Fruit fly (Drosophila melanogaster) whole organism, embryonic: ENCODE results near the gene Gmppb.

Source experiments
- Bdp1 ChIP-seq: fragments of 200-800 bp; sonication (Bioruptor generic); optimal IDR thresholded peaks from 3 replicates; lab custom pipeline; 2016; ENCODE audit warnings: missing biosample characterization, missing genetic modification characterization
- Bgb ChIP-seq: fragments of 200-800 bp; sonication (Bioruptor generic); IDR thresholded peaks from 2 replicates; pipeline ENCODE4 v1.3.6; 2022; ENCODE audit warnings: missing biosample characterization, missing genetic modification characterization; ENCODE audit not compliant: partially characterized antibody
- Bteb2 ChIP-seq: fragments of 200-800 bp; sonication (Bioruptor generic); optimal IDR thresholded peaks from 2 replicates; lab custom pipeline; 2016; ENCODE audit warnings: missing biosample characterization, missing genetic modification characterization
- CG10565 ChIP-seq: fragments of 200-800 bp; sonication (Bioruptor generic); optimal IDR thresholded peaks from 3 replicates; lab custom pipeline; 2016; ENCODE audit warnings: missing biosample characterization, mild to moderate bottlenecking, missing genetic modification characterization
- CG11696 ChIP-seq: fragments of 200-800 bp; sonication (Bioruptor generic); IDR thresholded peaks from 2 replicates; pipeline ENCODE4 v1.3.6; 2022; ENCODE audit warnings: missing biosample characterization, missing genetic modification characterization
- CG14050 ChIP-seq: fragments of 200-800 bp; sonication (Bioruptor generic); IDR thresholded peaks from 3 replicates; pipeline ENCODE4 v1.3.6; 2022; ENCODE audit warnings: missing biosample characterization, missing genetic modification characterization
- CG15696 ChIP-seq: fragments of 200-800 bp; sonication (Bioruptor generic); optimal IDR thresholded peaks from 2 replicates; lab custom pipeline; 2019; ENCODE audit warnings: missing biosample characterization, mild to moderate bottlenecking, missing genetic modification characterization, moderate library complexity
- CG1602 ChIP-seq: fragments of 200-800 bp; sonication (Bioruptor generic); optimal IDR thresholded peaks from 3 replicates; lab custom pipeline; 2016; ENCODE audit warnings: missing biosample characterization, missing genetic modification characterization
- CG31365 ChIP-seq: fragments of 200-800 bp; sonication (Bioruptor generic); optimal IDR thresholded peaks from 2 replicates; lab custom pipeline; 2018; ENCODE audit warnings: missing biosample characterization, mild to moderate bottlenecking, missing genetic modification characterization
- CG34376 ChIP-seq: fragments of 200-800 bp; sonication (Bioruptor generic); optimal IDR thresholded peaks from 2 replicates; lab custom pipeline; 2018; ENCODE audit warnings: missing biosample characterization, mild to moderate bottlenecking, missing genetic modification characterization
- CG3838 ChIP-seq: fragments of 200-800 bp; sonication (Bioruptor generic); optimal IDR thresholded peaks from 3 replicates; lab custom pipeline; 2016; ENCODE audit warnings: missing biosample characterization, missing genetic modification characterization
- CG43689 ChIP-seq: fragments of 200-800 bp; sonication (Bioruptor generic); IDR thresholded peaks from 2 replicates; pipeline ENCODE4 v1.3.6; 2022; ENCODE audit warnings: missing biosample characterization, missing genetic modification characterization
- CG7839 ChIP-seq: fragments of 200-800 bp; sonication (Bioruptor generic); optimal IDR thresholded peaks from 3 replicates; lab custom pipeline; 2018; ENCODE audit warnings: missing biosample characterization, mild to moderate bottlenecking, missing genetic modification characterization, moderate library complexity
- CG8478 ChIP-seq: fragments of >200 bp; optimal IDR thresholded peaks from 2 replicates; lab custom pipeline; 2018
- CG9215 ChIP-seq: fragments of 200-800 bp; sonication (Bioruptor generic); IDR thresholded peaks from 2 replicates; pipeline ENCODE4 v1.3.6; 2022; ENCODE audit warnings: missing biosample characterization, missing genetic modification characterization
- CG9817 ChIP-seq: fragments of 200-800 bp; sonication (Bioruptor generic); optimal IDR thresholded peaks from 2 replicates; lab custom pipeline; 2018; ENCODE audit warnings: missing biosample characterization, mild to moderate bottlenecking, missing genetic modification characterization, moderate library complexity
- Dp ChIP-seq: fragments of 200-800 bp; sonication (Bioruptor generic); optimal IDR thresholded peaks from 2 replicates; lab custom pipeline; 2018; ENCODE audit warnings: missing biosample characterization, mild to moderate bottlenecking, missing genetic modification characterization, moderate library complexity
- Ets97D ChIP-seq: fragments of 200-800 bp; sonication (Bioruptor generic); optimal IDR thresholded peaks from 3 replicates; lab custom pipeline; 2016; ENCODE audit warnings: missing biosample characterization, missing genetic modification characterization
- Gsc ChIP-seq: fragments of 200-800 bp; sonication (Bioruptor generic); IDR thresholded peaks from 2 replicates; pipeline ENCODE4 v1.3.6; 2022; ENCODE audit warnings: missing biosample characterization, missing genetic modification characterization
- HmgZ ChIP-seq: fragments of 200-800 bp; sonication (Bioruptor generic); optimal IDR thresholded peaks from 2 replicates; lab custom pipeline; 2018; ENCODE audit warnings: missing biosample characterization, mild to moderate bottlenecking, missing genetic modification characterization
- Jarid2 ChIP-seq: fragments of 200-800 bp; sonication (Bioruptor generic); optimal IDR thresholded peaks from 3 replicates; lab custom pipeline; 2017; ENCODE audit warnings: mild to moderate bottlenecking, missing biosample characterization, missing genetic modification reagents, missing genetic modification characterization
- Kr ChIP-seq: fragments of 200-800 bp; sonication (Bioruptor generic); optimal IDR thresholded peaks from 2 replicates; lab custom pipeline; 2017; ENCODE audit warnings: missing biosample characterization, mild to moderate bottlenecking, missing genetic modification characterization
- Lhr ChIP-seq: fragments of 200-800 bp; sonication (Bioruptor generic); optimal IDR thresholded peaks from 3 replicates; lab custom pipeline; 2017; ENCODE audit warnings: mild to moderate bottlenecking, missing biosample characterization, missing genetic modification reagents, missing genetic modification characterization
- Max ChIP-seq: fragments of 200-800 bp; sonication (Bioruptor generic); optimal IDR thresholded peaks from 2 replicates; lab custom pipeline; 2016; ENCODE audit warnings: missing biosample characterization, mild to moderate bottlenecking, missing genetic modification characterization
- Med ChIP-seq: fragments of 200-800 bp; sonication (Bioruptor generic); peaks from one replicate; lab custom pipeline; 2016; ENCODE audit warnings: missing biosample characterization, missing genetic modification characterization, mild to moderate bottlenecking, inconsistent platforms, moderate library complexity
- NK7.1 ChIP-seq: fragments of 200-800 bp; sonication (Bioruptor generic); optimal IDR thresholded peaks from 3 replicates; lab custom pipeline; 2016; ENCODE audit warnings: missing biosample characterization, missing genetic modification characterization
- Nf-YC ChIP-seq: fragments of 200-800 bp; optimal IDR thresholded peaks from 3 replicates; lab custom pipeline; 2019; ENCODE audit warnings: missing biosample characterization, mild to moderate bottlenecking, missing genetic modification characterization, moderate library complexity
- Oaz ChIP-seq: fragments of 200-800 bp; sonication (Bioruptor generic); IDR thresholded peaks from 2 replicates; pipeline ENCODE4 v1.3.6; 2022; ENCODE audit warnings: missing biosample characterization, missing genetic modification characterization
- Spps ChIP-seq: fragments of 200-800 bp; sonication (Bioruptor generic); optimal IDR thresholded peaks from 2 replicates; lab custom pipeline; 2018; ENCODE audit warnings: missing biosample characterization, mild to moderate bottlenecking, missing genetic modification characterization
- Xbp1 ChIP-seq: fragments of 200-800 bp; sonication (Bioruptor generic); optimal IDR thresholded peaks from 3 replicates; lab custom pipeline; 2016; ENCODE audit warnings: missing biosample characterization, mild to moderate bottlenecking, missing genetic modification characterization
- amos ChIP-seq: fragments of 200-800 bp; sonication (Bioruptor generic); IDR thresholded peaks from 2 replicates; pipeline ENCODE4 v1.3.6; 2022; ENCODE audit warnings: missing biosample characterization, missing genetic modification characterization; ENCODE audit not compliant: partially characterized antibody
- ash1 ChIP-seq: fragments of 200-800 bp; sonication (Bioruptor generic); optimal IDR thresholded peaks from 2 replicates; lab custom pipeline; 2018; ENCODE audit warnings: missing biosample characterization, mild to moderate bottlenecking, missing genetic modification characterization
- cas ChIP-seq: fragments of 200-800 bp; sonication (Bioruptor generic); IDR thresholded peaks from 2 replicates; pipeline ENCODE4 v1.3.6; 2022; ENCODE audit warnings: missing biosample characterization, missing genetic modification characterization
- corto ChIP-seq: fragments of 200-800 bp; sonication (Bioruptor generic); optimal IDR thresholded peaks from 2 replicates; lab custom pipeline; 2016; ENCODE audit warnings: missing biosample characterization, mild to moderate bottlenecking, missing genetic modification characterization, moderate library complexity
- crc ChIP-seq: fragments of 200-800 bp; sonication (Bioruptor generic); optimal IDR thresholded peaks from 2 replicates; lab custom pipeline; 2016; ENCODE audit warnings: missing biosample characterization, missing genetic modification characterization
- crol ChIP-seq: fragments of 200-800 bp; sonication (Bioruptor generic); IDR thresholded peaks from 2 replicates; pipeline ENCODE4 v1.3.6; 2022; ENCODE audit warnings: missing biosample characterization, missing genetic modification characterization
- da ChIP-seq: fragments of 200-800 bp; sonication (Bioruptor generic); optimal IDR thresholded peaks from 2 replicates; lab custom pipeline; 2016; ENCODE audit warnings: missing biosample characterization, missing genetic modification characterization
- emc ChIP-seq: fragments of 200-800 bp; sonication (Bioruptor generic); optimal IDR thresholded peaks from 2 replicates; lab custom pipeline; 2016; ENCODE audit warnings: missing biosample characterization, missing genetic modification characterization
- esg ChIP-seq: fragments of 200-800 bp; sonication (Bioruptor generic); conservative IDR thresholded peaks from 2 replicates; pipeline ENCODE4 v1.3.6; 2022; ENCODE audit warnings: missing biosample characterization, missing genetic modification characterization
- ftz-f1 ChIP-seq: fragments of 200-800 bp; sonication (Bioruptor generic); optimal IDR thresholded peaks from 2 replicates; lab custom pipeline; 2016; ENCODE audit warnings: missing biosample characterization, missing genetic modification characterization
- jing ChIP-seq: fragments of 200-800 bp; sonication (Bioruptor generic); optimal IDR thresholded peaks from 2 replicates; lab custom pipeline; 2018; ENCODE audit warnings: missing biosample characterization, mild to moderate bottlenecking, missing genetic modification characterization
- jumu ChIP-seq: fragments of 200-800 bp; sonication (Bioruptor generic); optimal IDR thresholded peaks from 3 replicates; lab custom pipeline; 2016; ENCODE audit warnings: missing biosample characterization, missing genetic modification characterization
- kni ChIP-seq: fragments of 200-800 bp; sonication (Bioruptor generic); optimal IDR thresholded peaks from 3 replicates; lab custom pipeline; 2017; ENCODE audit warnings: mild to moderate bottlenecking, missing biosample characterization, missing genetic modification reagents, missing genetic modification characterization
- maf-S ChIP-seq: fragments of 200-800 bp; sonication (Bioruptor generic); optimal IDR thresholded peaks from 2 replicates; lab custom pipeline; 2016; ENCODE audit warnings: missing biosample characterization, missing genetic modification characterization
- odd ChIP-seq: fragments of 200-800 bp; sonication (Bioruptor generic); optimal IDR thresholded peaks from 2 replicates; lab custom pipeline; 2017; ENCODE audit warnings: missing biosample characterization, mild to moderate bottlenecking, missing genetic modification characterization
- pho ChIP-seq: fragments of 200-800 bp; sonication (Bioruptor generic); optimal IDR thresholded peaks from 2 replicates; lab custom pipeline; 2016; ENCODE audit warnings: missing biosample characterization, missing genetic modification characterization
- pros ChIP-seq: fragments of 200-800 bp; sonication (Bioruptor generic); optimal IDR thresholded peaks from 3 replicates; lab custom pipeline; 2019; ENCODE audit warnings: missing biosample characterization, mild to moderate bottlenecking, missing genetic modification characterization, moderate library complexity
- pum ChIP-seq: fragments of 200-800 bp; sonication (Bioruptor generic); optimal IDR thresholded peaks from 2 replicates; lab custom pipeline; 2016; ENCODE audit warnings: missing biosample characterization, missing genetic modification characterization
- seq ChIP-seq: fragments of 200-800 bp; sonication (Bioruptor generic); IDR thresholded peaks from 2 replicates; pipeline ENCODE4 v1.3.6; 2022; ENCODE audit warnings: missing biosample characterization, missing genetic modification characterization
- sna ChIP-seq: fragments of 200-800 bp; sonication (Bioruptor generic); IDR thresholded peaks from 2 replicates; pipeline ENCODE4 v1.3.6; 2022; ENCODE audit warnings: missing biosample characterization, missing genetic modification characterization; ENCODE audit not compliant: partially characterized antibody
- trem ChIP-seq: fragments of 200-800 bp; optimal IDR thresholded peaks from 3 replicates; lab custom pipeline; 2019; ENCODE audit warnings: missing biosample characterization, mild to moderate bottlenecking, missing genetic modification characterization, moderate library complexity
- vvl ChIP-seq: fragments of 200-800 bp; sonication (Bioruptor generic); IDR thresholded peaks from 2 replicates; pipeline ENCODE4 v1.3.6; 2022; ENCODE audit warnings: missing biosample characterization, missing genetic modification characterization

Gene Gmppb

dm6 chr3R:4852373-4852860 lies 41.2 kb downstream of the Gmppb start, which contains the start of gene opa (continued):
- TF ChIP-seq NK7.1 (GFP tag; lab: Kevin White, UChicago) (no peak), Oaz (GFP tag; lab: Robert Waterston, UW) (no peak), CG43689 (GFP tag; lab: Robert Waterston, UW) (no peak), CG14050 (GFP tag; lab: Robert Waterston, UW) (no peak), ash1 (peak; percentile 36), seq (GFP tag; lab: Robert Waterston, UW) (peak; percentile 86), maf-S (no peak), Max (GFP tag; lab: Kevin White, UChicago) (no peak), pros (GFP tag; lab: Kevin White, UChicago) (peak; percentile 26), Bteb2 (no peak), CG31365 (tag; lab: Kevin White, UChicago) (no peak), Lhr (GFP tag; lab: Kevin White, UChicago) (no peak), CG1602 (GFP tag; lab: Kevin White, UChicago) (no peak), crol (peak; percentile 71), ftz-f1 (GFP tag; lab: Kevin White, UChicago) (peak; percentile 52), esg (GFP tag; lab: Robert Waterston, UW) (no peak), Spps (tag; lab: Kevin White, UChicago) (no peak), CG34376 (GFP tag; lab: Kevin White, UChicago) (no peak), trem (tag; lab: Kevin White, UChicago) (peak; percentile 49), jing (GFP tag; lab: Kevin White, UChicago) (peak; percentile 23), odd (GFP tag; lab: Kevin White, UChicago) (no peak), Bdp1 (GFP tag; lab: Kevin White, UChicago) (no peak), Nf-YC (tag; lab: Kevin White, UChicago) (peak; percentile 100), corto (no peak), Med (GFP tag; lab: Kevin White, UChicago) (peak; percentile 82), CG9817 (tag; lab: Kevin White, UChicago) (no peak), crc (GFP tag; lab: Kevin White, UChicago) (no peak), sna (0 out of 2 replicates have a peak, but pooled peaks have one; percentile 21), Jarid2 (GFP tag; lab: Kevin White, UChicago) (peak; percentile 89), Xbp1 (GFP tag; lab: Kevin White, UChicago) (no peak), cas (GFP tag; lab: Robert Waterston, UW) (no peak), CG9215 (no peak), amos (GFP tag; lab: Robert Waterston, UW) (no peak; the same call in 1 of the 2 replicates), Dp (GFP tag; lab: Kevin White, UChicago) (no peak), pho (GFP tag; lab: Kevin White, UChicago) (no peak), Ets97D (GFP tag; lab: Kevin White, UChicago) (no peak), pum (GFP tag; lab: Kevin White, UChicago) (no peak), CG11696 (GFP tag; lab: Robert Waterston, UW) (no peak), emc (GFP tag; lab: Kevin White, UChicago) (no peak), HmgZ (tag; lab: Kevin White, UChicago) (peak; percentile 60), Kr (GFP tag; lab: Kevin White, UChicago) (peak; percentile 53), CG8478 (lab: Kevin White, UChicago) (peak; percentile 99), da (GFP tag; lab: Kevin White, UChicago) (no peak), CG7839 (no peak), kni (peak; percentile 59), Gsc (GFP tag; lab: Robert Waterston, UW) (no peak), Bgb (GFP tag; lab: Robert Waterston, UW) (peak; percentile 58; the same call in 1 of the 2 replicates), CG3838 (GFP tag; lab: Kevin White, UChicago) (no peak), CG10565 (GFP tag; lab: Kevin White, UChicago) (no peak), vvl (peak; percentile 44; the same call in 1 of the 2 replicates), jumu (GFP tag; lab: Kevin White, UChicago) (no peak), CG15696 (tag; lab: Kevin White, UChicago) (no peak)
